Worm (Caenorhabditis elegans): ENCODE measurements around the gene F40G9.8.

ce11 chrIII:146369-146768, 18.3 kb downstream of the F40G9.8 start, which contains the start of gene fbxb-84:
- TF ChIP-seq K11D2.4 (GFP tag; IDR thresholded peaks at IDR 0.05): no peak
- TF ChIP-seq tbx-9 (tag; optimal IDR thresholded peaks at IDR 0.05; ENCODE audit: borderline replicate concordance): no peak
- TF ChIP-seq ztf-26 (tag; optimal IDR thresholded peaks at IDR 0.05): no peak
- no peak for TF ChIP-seq lsy-27 (tag; optimal IDR thresholded peaks at IDR 0.05; ENCODE audit: borderline replicate concordance, insufficient read depth)
